Fruit fly (Drosophila melanogaster) whole organism, embryonic: Measurements from ENCODE around the gene PIG-L.

Experiments
- Aef1 ChIP-seq: fragments of 200-800 bp; sonication (Bioruptor generic); IDR thresholded peaks from 3 replicates; pipeline ENCODE4 v1.3.6; 2022; ENCODE audit warnings: missing biosample characterization, missing genetic modification characterization
- Bteb2 ChIP-seq: fragments of 200-800 bp; sonication (Bioruptor generic); optimal IDR thresholded peaks from 2 replicates; lab custom pipeline; 2016; ENCODE audit warnings: missing biosample characterization, missing genetic modification characterization
- CG10267 ChIP-seq: fragments of 200-800 bp; sonication (Bioruptor generic); optimal IDR thresholded peaks from 2 replicates; lab custom pipeline; 2018; ENCODE audit warnings: missing biosample characterization, mild to moderate bottlenecking, missing genetic modification characterization, moderate library complexity
- CG12104 ChIP-seq: fragments of 200-800 bp; sonication (Bioruptor generic); optimal IDR thresholded peaks from 3 replicates; lab custom pipeline; 2016; ENCODE audit warnings: missing biosample characterization, missing genetic modification characterization
- CG14667 ChIP-seq: fragments of 200-800 bp; sonication (Bioruptor generic); IDR thresholded peaks from 2 replicates; pipeline ENCODE4 v1.3.6; 2022; ENCODE audit warnings: missing biosample characterization, missing genetic modification characterization
- CG14860 ChIP-seq: fragments of 200-800 bp; sonication (Bioruptor generic); IDR thresholded peaks from 3 replicates; pipeline ENCODE4 v1.3.6; 2022; ENCODE audit warnings: missing biosample characterization, missing genetic modification characterization; ENCODE audit not compliant: partially characterized antibody
- CG16779 ChIP-seq: fragments of 200-800 bp; sonication (Bioruptor generic); IDR thresholded peaks from 2 replicates; pipeline ENCODE4 v1.3.6; 2022; ENCODE audit warnings: missing biosample characterization, missing genetic modification characterization
- CG18599 ChIP-seq: fragments of 200-800 bp; sonication (Bioruptor generic); optimal IDR thresholded peaks from 3 replicates; lab custom pipeline; 2017; ENCODE audit warnings: missing biosample characterization, missing genetic modification characterization, mild to moderate bottlenecking, moderate library complexity, missing genetic modification reagents
- CG31441 ChIP-seq: fragments of 200-800 bp; sonication (Bioruptor generic); IDR thresholded peaks from 2 replicates; pipeline ENCODE4 v1.3.6; 2022; ENCODE audit warnings: missing biosample characterization, missing genetic modification characterization
- CG32532 ChIP-seq: fragments of 200-800 bp; sonication (Bioruptor generic); IDR thresholded peaks from 2 replicates; pipeline ENCODE4 v1.3.6; 2022; ENCODE audit warnings: missing biosample characterization, missing genetic modification characterization
- CG3838 ChIP-seq: fragments of 200-800 bp; sonication (Bioruptor generic); optimal IDR thresholded peaks from 3 replicates; lab custom pipeline; 2016; ENCODE audit warnings: missing biosample characterization, missing genetic modification characterization
- CG3847 ChIP-seq: fragments of 200-800 bp; sonication (Bioruptor generic); IDR thresholded peaks from 2 replicates; pipeline ENCODE4 v1.3.6; 2022; ENCODE audit warnings: missing biosample characterization, missing genetic modification characterization
- CG3995 ChIP-seq: fragments of 200-800 bp; sonication (Bioruptor generic); optimal IDR thresholded peaks from 3 replicates; lab custom pipeline; 2016; ENCODE audit warnings: missing biosample characterization, missing genetic modification characterization
- CG5180 ChIP-seq: fragments of 200-800 bp; sonication (Bioruptor generic); optimal IDR thresholded peaks from 3 replicates; lab custom pipeline; 2017; ENCODE audit warnings: missing biosample characterization, missing genetic modification characterization, mild to moderate bottlenecking, moderate library complexity, missing genetic modification reagents
- CG6254 ChIP-seq: fragments of 200-800 bp; sonication (Bioruptor generic); optimal IDR thresholded peaks from 3 replicates; lab custom pipeline; 2017; ENCODE audit warnings: mild to moderate bottlenecking, missing biosample characterization, missing genetic modification reagents, missing genetic modification characterization
- CG7556 ChIP-seq: fragments of 200-800 bp; sonication (Bioruptor generic); optimal IDR thresholded peaks from 2 replicates; lab custom pipeline; 2017; ENCODE audit warnings: missing biosample characterization, mild to moderate bottlenecking, missing genetic modification characterization
- CG7786 ChIP-seq: fragments of 200-800 bp; sonication (Bioruptor generic); optimal IDR thresholded peaks from 2 replicates; lab custom pipeline; 2016; ENCODE audit warnings: missing biosample characterization, missing genetic modification characterization
- CG7839 ChIP-seq: fragments of 200-800 bp; sonication (Bioruptor generic); optimal IDR thresholded peaks from 3 replicates; lab custom pipeline; 2018; ENCODE audit warnings: missing biosample characterization, mild to moderate bottlenecking, missing genetic modification characterization, moderate library complexity
- CG9215 ChIP-seq: fragments of 200-800 bp; sonication (Bioruptor generic); IDR thresholded peaks from 2 replicates; pipeline ENCODE4 v1.3.6; 2022; ENCODE audit warnings: missing biosample characterization, missing genetic modification characterization
- CG9817 ChIP-seq: fragments of 200-800 bp; sonication (Bioruptor generic); optimal IDR thresholded peaks from 2 replicates; lab custom pipeline; 2018; ENCODE audit warnings: missing biosample characterization, mild to moderate bottlenecking, missing genetic modification characterization, moderate library complexity
- CkIIα-i1 ChIP-seq: fragments of 200-800 bp; sonication (Bioruptor generic); IDR thresholded peaks from 2 replicates; pipeline ENCODE4 v1.3.6; 2022; ENCODE audit warnings: missing biosample characterization, missing genetic modification characterization
- Dip3 ChIP-seq: fragments of 200-800 bp; sonication (Bioruptor generic); optimal IDR thresholded peaks from 3 replicates; lab custom pipeline; 2016; ENCODE audit warnings: missing biosample characterization, missing genetic modification characterization
- H2.0 ChIP-seq: fragments of 200-800 bp; sonication (Bioruptor generic); IDR thresholded peaks from 2 replicates; pipeline ENCODE4 v1.3.6; 2022; ENCODE audit warnings: missing biosample characterization, missing genetic modification characterization
- HLH4C ChIP-seq: fragments of 200-800 bp; sonication (Bioruptor generic); IDR thresholded peaks from 3 replicates; pipeline ENCODE4 v1.3.6; 2022; ENCODE audit warnings: missing biosample characterization, missing genetic modification characterization; ENCODE audit not compliant: partially characterized antibody
- Myb ChIP-seq: fragments of 200-800 bp; sonication (Bioruptor generic); optimal IDR thresholded peaks from 2 replicates; lab custom pipeline; 2016; ENCODE audit warnings: missing biosample characterization, missing genetic modification characterization
- Nf-YC ChIP-seq: fragments of 200-800 bp; optimal IDR thresholded peaks from 3 replicates; lab custom pipeline; 2019; ENCODE audit warnings: missing biosample characterization, mild to moderate bottlenecking, missing genetic modification characterization, moderate library complexity
- Side ChIP-seq: fragments of 200-800 bp; sonication (Bioruptor generic); optimal IDR thresholded peaks from 2 replicates; lab custom pipeline; 2016; ENCODE audit warnings: missing biosample characterization, missing genetic modification characterization
- Stat92E ChIP-seq, 3 experiments: fragments of >200 bp in 2 of 3; fragments of 200-800 bp in 1 of 3; sonication (Bioruptor generic) in 1 of 3; optimal IDR thresholded peaks; 2 replicates each; lab custom pipeline; 2017 to 2019; ENCODE audit warnings: missing biosample characterization in 3 of 3, missing genetic modification characterization in 3 of 3, mild to moderate bottlenecking in 1 of 3, moderate library complexity in 1 of 3
- Xbp1 ChIP-seq: fragments of 200-800 bp; sonication (Bioruptor generic); optimal IDR thresholded peaks from 3 replicates; lab custom pipeline; 2016; ENCODE audit warnings: missing biosample characterization, mild to moderate bottlenecking, missing genetic modification characterization
- ac ChIP-seq: fragments of 200-800 bp; sonication (Bioruptor generic); optimal IDR thresholded peaks from 3 replicates; lab custom pipeline; 2017; ENCODE audit warnings: missing biosample characterization, mild to moderate bottlenecking, missing genetic modification characterization
- bab2 ChIP-seq: fragments of 200-800 bp; sonication (Bioruptor generic); optimal IDR thresholded peaks from 2 replicates; lab custom pipeline; 2016; ENCODE audit warnings: missing biosample characterization, missing genetic modification characterization
- bcd ChIP-seq: fragments of 200-800 bp; sonication (Bioruptor generic); optimal IDR thresholded peaks from 2 replicates; lab custom pipeline; 2017; ENCODE audit warnings: missing biosample characterization, mild to moderate bottlenecking, missing genetic modification characterization
- bigmax ChIP-seq: fragments of 200-800 bp; sonication (Bioruptor generic); optimal IDR thresholded peaks from 2 replicates; lab custom pipeline; 2018; ENCODE audit warnings: missing biosample characterization, mild to moderate bottlenecking, missing genetic modification characterization
- bsh ChIP-seq, 2 experiments: fragments of 200-800 bp; sonication (Bioruptor generic); optimal IDR thresholded peaks; 2 replicates each; lab custom pipeline; 2017 to 2018; ENCODE audit warnings: mild to moderate bottlenecking in 2 of 2, missing biosample characterization in 2 of 2, missing genetic modification characterization in 2 of 2, moderate library complexity in 1 of 2
- cad ChIP-seq: fragments of >200 bp; optimal IDR thresholded peaks from 2 replicates; lab custom pipeline; 2017; ENCODE audit warnings: missing biosample characterization, missing genetic modification characterization
- crol ChIP-seq: fragments of 200-800 bp; sonication (Bioruptor generic); IDR thresholded peaks from 2 replicates; pipeline ENCODE4 v1.3.6; 2022; ENCODE audit warnings: missing biosample characterization, missing genetic modification characterization
- emc ChIP-seq: fragments of 200-800 bp; sonication (Bioruptor generic); optimal IDR thresholded peaks from 2 replicates; lab custom pipeline; 2016; ENCODE audit warnings: missing biosample characterization, missing genetic modification characterization
- fd64A ChIP-seq: fragments of 200-800 bp; sonication (Bioruptor generic); optimal IDR thresholded peaks from 3 replicates; lab custom pipeline; 2018; ENCODE audit warnings: missing biosample characterization, mild to moderate bottlenecking, missing genetic modification characterization
- kah ChIP-seq: fragments of 200-800 bp; sonication (Bioruptor generic); optimal IDR thresholded peaks from 2 replicates; lab custom pipeline; 2018; ENCODE audit warnings: missing biosample characterization, mild to moderate bottlenecking, missing genetic modification characterization
- lbe ChIP-seq: fragments of 200-800 bp; sonication (Bioruptor generic); optimal IDR thresholded peaks from 2 replicates; lab custom pipeline; 2016; ENCODE audit warnings: missing biosample characterization, mild to moderate bottlenecking, missing genetic modification characterization
- mld ChIP-seq: fragments of 200-800 bp; sonication (Bioruptor generic); IDR thresholded peaks from 3 replicates; pipeline ENCODE4 v1.3.6; 2022; ENCODE audit warnings: missing biosample characterization, missing genetic modification characterization; ENCODE audit not compliant: partially characterized antibody
- nau ChIP-seq: fragments of 200-800 bp; sonication (Bioruptor generic); optimal IDR thresholded peaks from 3 replicates; lab custom pipeline; 2017; ENCODE audit warnings: missing biosample characterization, mild to moderate bottlenecking, missing genetic modification characterization, missing genetic modification reagents
- prd ChIP-seq, 3 experiments: fragments of >200 bp in 2 of 3; fragments of 200-800 bp in 1 of 3; sonication (Bioruptor generic) in 1 of 3; optimal IDR thresholded peaks in 2 of 3; IDR thresholded peaks in 1 of 3; 2 replicates in 2 of 3; 3 replicates in 1 of 3; pipeline versions ENCODE4 v1.3.6 to Lab custom; 2017 to 2022; ENCODE audit warnings: missing biosample characterization in 1 of 3, missing genetic modification characterization in 1 of 3
- sqz ChIP-seq: fragments of 200-800 bp; sonication (Bioruptor generic); optimal IDR thresholded peaks from 3 replicates; lab custom pipeline; 2018; ENCODE audit warnings: missing biosample characterization, mild to moderate bottlenecking, missing genetic modification characterization
- stwl ChIP-seq: fragments of 200-800 bp; sonication (Bioruptor generic); optimal IDR thresholded peaks from 3 replicates; lab custom pipeline; 2018; ENCODE audit warnings: missing biosample characterization, mild to moderate bottlenecking, missing genetic modification characterization, moderate library complexity
- tap ChIP-seq: fragments of 200-800 bp; optimal IDR thresholded peaks from 3 replicates; lab custom pipeline; 2019; ENCODE audit warnings: missing biosample characterization, mild to moderate bottlenecking, missing genetic modification characterization, moderate library complexity
- tin ChIP-seq: fragments of 200-800 bp; sonication (Bioruptor generic); optimal IDR thresholded peaks from 3 replicates; lab custom pipeline; 2016; ENCODE audit warnings: missing biosample characterization, missing genetic modification characterization
- tx ChIP-seq: fragments of 200-800 bp; sonication (Bioruptor generic); optimal IDR thresholded peaks from 2 replicates; lab custom pipeline; 2016; ENCODE audit warnings: missing biosample characterization, missing genetic modification characterization
- vnd ChIP-seq: fragments of 200-800 bp; sonication (Bioruptor generic); IDR thresholded peaks from 3 replicates; pipeline ENCODE4 v1.3.6; 2022; ENCODE audit warnings: missing biosample characterization, missing genetic modification characterization; ENCODE audit not compliant: partially characterized antibody

Gene PIG-L

dm6 chr3R:20035887-20036286 is 14.7 kb upstream of the PIG-L start, which contains the start of gene Regnase-1 (continued):
- peak; percentile 91 for TF ChIP-seq CG10267 (tag; lab: Kevin White, UChicago)
- peak; percentile 93 for TF ChIP-seq CG18599 (GFP tag; lab: Kevin White, UChicago)
- peak; percentile 92 for TF ChIP-seq Side (GFP tag; lab: Kevin White, UChicago)
- peak; percentile 86 for TF ChIP-seq CG16779 (GFP tag; lab: Robert Waterston, UW)
- TF ChIP-seq CG32532 (GFP tag; lab: Robert Waterston, UW) = peak; percentile 93
- no peak for TF ChIP-seq cad (GFP tag; lab: Kevin White, UChicago)
- TF ChIP-seq crol (GFP tag; lab: Robert Waterston, UW) = no peak
- peak; percentile 80 for TF ChIP-seq CG7556 (GFP tag; lab: Kevin White, UChicago)
- TF ChIP-seq sqz (GFP tag; lab: Kevin White, UChicago) = peak; percentile 92
- TF ChIP-seq bsh (GFP tag; optimal IDR thresholded peaks at IDR 0.05; lab: Kevin White, UChicago) = peak in 1 of 2 experiments; percentile 90
- TF ChIP-seq vnd (GFP tag; lab: Robert Waterston, UW) = peak; percentile 91
- no peak for TF ChIP-seq nau (GFP tag; lab: Kevin White, UChicago)
- TF ChIP-seq stwl (tag; lab: Kevin White, UChicago) = peak; percentile 99
- peak; percentile 90 for TF ChIP-seq CG12104 (GFP tag; lab: Kevin White, UChicago)
- TF ChIP-seq CG5180 (GFP tag; lab: Kevin White, UChicago) = peak; percentile 82
- peak; percentile 95 for TF ChIP-seq bcd
- peak; percentile 72 for TF ChIP-seq tx (GFP tag; lab: Kevin White, UChicago)
- peak; percentile 93 for TF ChIP-seq HLH4C (GFP tag; lab: Robert Waterston, UW)
- peak; percentile 86 for TF ChIP-seq bigmax (GFP tag; lab: Kevin White, UChicago)
- peak; percentile 41; the same call in 1 of the 2 replicates for TF ChIP-seq CG9215 (GFP tag; lab: Robert Waterston, UW)
- peak; percentile 48; the same call in 1 of the 2 replicates for TF ChIP-seq CG14667
- TF ChIP-seq tap = peak; percentile 87
- TF ChIP-seq mld (GFP tag; lab: Robert Waterston, UW) = peak; percentile 73
- peak; percentile 68; the same call in 2 of the 3 replicates for TF ChIP-seq Aef1
- TF ChIP-seq H2.0 = peak; percentile 87
- peak; percentile 90 for TF ChIP-seq CG9817 (tag; lab: Kevin White, UChicago)
- peak; percentile 82 for TF ChIP-seq CG3838 (GFP tag; lab: Kevin White, UChicago)
- TF ChIP-seq Nf-YC (tag; lab: Kevin White, UChicago) = peak; percentile 78
- no peak for TF ChIP-seq Stat92E (GFP tag; optimal IDR thresholded peaks at IDR 0.05; lab: Kevin White, UChicago)
- TF ChIP-seq prd (optimal IDR thresholded peaks at IDR 0.05; lab: Kevin White, UChicago) = no peak
- TF ChIP-seq prd (GFP tag; IDR thresholded peaks at IDR 0.05; lab: Robert Waterston, UW) = peak; percentile 62; the same call in 2 of the 3 replicates
- peak; percentile 88 for TF ChIP-seq CG7839 (tag; lab: Kevin White, UChicago)
- peak; percentile 78 for TF ChIP-seq CG7786 (GFP tag; lab: Kevin White, UChicago)
- TF ChIP-seq bab2 (GFP tag; lab: Kevin White, UChicago) = peak; percentile 73
- TF ChIP-seq emc = peak; percentile 87
- peak; percentile 60 for TF ChIP-seq Dip3 (GFP tag; lab: Kevin White, UChicago)
- peak; percentile 77 for TF ChIP-seq ac
- TF ChIP-seq CG6254 (GFP tag; lab: Kevin White, UChicago) = peak; percentile 93
- peak; percentile 94 for TF ChIP-seq CG31441 (GFP tag; lab: Robert Waterston, UW)
- peak; percentile 83 for TF ChIP-seq tin
- peak; percentile 91 for TF ChIP-seq CG3847
- peak; percentile 77 for TF ChIP-seq Myb (GFP tag; lab: Kevin White, UChicago)
- peak; percentile 94 for TF ChIP-seq fd64A (GFP tag; lab: Kevin White, UChicago)
- peak; percentile 85 for TF ChIP-seq Bteb2
- TF ChIP-seq CG3995 (GFP tag; lab: Kevin White, UChicago) = peak; percentile 79
- peak; percentile 63; the same call in 1 of the 2 replicates for TF ChIP-seq CkIIα-i1
- peak; percentile 96 for TF ChIP-seq kah (GFP tag; lab: Kevin White, UChicago)
- peak; percentile 89 for TF ChIP-seq CG14860 (GFP tag; lab: Robert Waterston, UW)
- peak; percentile 86 for TF ChIP-seq Xbp1 (GFP tag; lab: Kevin White, UChicago)
- peak; percentile 86 for TF ChIP-seq lbe (GFP tag; lab: Kevin White, UChicago)
